Fruit fly (Drosophila melanogaster) whole organism, wandering third instar larva: ENCODE results near the gene betaGlu.

Experiments
- N ChIP-seq: fragments of >200 bp; optimal IDR thresholded peaks from 2 replicates; lab custom pipeline; 2018; ENCODE audit warnings: missing biosample characterization, missing external identifiers, missing genetic modification characterization
- Rel ChIP-seq, 2 experiments: fragments of 200-800 bp; sonication (Bioruptor generic) in 1 of 2; optimal IDR thresholded peaks; 2 replicates in 1 of 2; 3 replicates in 1 of 2; lab custom pipeline; 2016 to 2019; ENCODE audit warnings: mild to moderate bottlenecking in 2 of 2, missing biosample characterization in 2 of 2, missing genetic modification characterization in 2 of 2, moderate library complexity in 1 of 2
- Sp1 ChIP-seq: fragments of 200-800 bp; sonication (Bioruptor generic); optimal IDR thresholded peaks from 3 replicates; lab custom pipeline; 2019; ENCODE audit warnings: missing biosample characterization, mild to moderate bottlenecking, missing genetic modification characterization, moderate library complexity
- ey ChIP-seq: fragments of 200-800 bp; sonication (Bioruptor generic); optimal IDR thresholded peaks from 2 replicates; lab custom pipeline; 2016; ENCODE audit warnings: missing biosample characterization, missing genetic modification characterization

dm6 chr3R:31762672-31763071, 9.0 kb downstream of the betaGlu start:
- no peak for TF ChIP-seq Rel (GFP tag; optimal IDR thresholded peaks at IDR 0.05; lab: Kevin White, UChicago)
- no peak for TF ChIP-seq Rel (tag; optimal IDR thresholded peaks at IDR 0.05; lab: Kevin White, UChicago)
- TF ChIP-seq Sp1 = no peak
- TF ChIP-seq ey (GFP tag; lab: Kevin White, UChicago) = no peak
- no peak for TF ChIP-seq N
